Worm (Caenorhabditis elegans) whole organism, early embryonic: ENCODE measurements around the gene fsn-1.

Experiments used
- ama-1 ChIP-seq: fragments of 150-350 bp; optimal IDR thresholded peaks from 2 replicates; lab custom pipeline; 2014
- hnd-1 ChIP-seq: sonication (generic microtip); optimal IDR thresholded peaks from 2 replicates; lab custom pipeline; 2016; ENCODE audit warnings: missing genetic modification characterization, missing compliant biosample characterization
- sea-1 ChIP-seq: fragments of 200-800 bp; sonication (Bioruptor generic); conservative IDR thresholded peaks from 2 replicates; pipeline ENCODE4 v1.3.6; 2022; ENCODE audit warnings: missing genetic modification characterization, missing compliant biosample characterization
- tbx-11 ChIP-seq: fragments of 200-800 bp; sonication (Bioruptor generic); IDR thresholded peaks from 2 replicates; pipeline ENCODE4 v1.3.6; 2022; ENCODE audit warnings: missing genetic modification characterization, missing compliant biosample characterization
- tbx-37 ChIP-seq: fragments of 200-800 bp; sonication (Bioruptor generic); conservative IDR thresholded peaks from 2 replicates; pipeline ENCODE4 v1.3.6; 2022; ENCODE audit warnings: missing genetic modification reagents, missing genetic modification characterization, missing compliant biosample characterization

DNA sequence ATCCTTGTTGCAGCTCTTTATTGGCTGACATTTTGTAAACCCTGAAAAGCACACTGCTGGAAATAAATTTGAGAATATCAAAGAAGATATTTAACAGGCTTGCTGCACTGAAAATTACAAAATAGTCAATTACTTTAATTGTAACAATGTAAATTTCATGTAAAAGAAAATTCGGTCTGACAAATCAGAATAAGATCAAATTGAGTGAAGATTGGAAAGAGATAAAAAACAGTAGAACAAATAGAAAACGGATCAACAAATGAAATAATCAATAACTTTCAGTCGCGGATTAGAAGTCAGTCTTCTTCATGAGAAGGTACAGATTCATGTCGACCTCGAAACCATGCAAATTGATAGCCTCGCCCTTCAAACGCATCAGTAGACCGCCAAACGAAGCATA, 20.0 kb upstream of the fsn-1 start, which contains the start of gene rars-1:
- TF ChIP-seq ama-1 = no peak
- no peak for TF ChIP-seq sea-1 (GFP tag; lab: Robert Waterston, UW)
- no peak for TF ChIP-seq tbx-37 (GFP tag; lab: Robert Waterston, UW)
- TF ChIP-seq hnd-1 (tag; lab: Kevin White, UChicago) = no peak
- no peak for TF ChIP-seq tbx-11 (GFP tag; lab: Robert Waterston, UW)
